Worm (Caenorhabditis elegans): ENCODE data around the gene eng-1.
A peak's percentile ranks its signal among the peaks of the same experiment; 100 is the strongest.

The eng-1 gene

ce11 chrIII:5855637-5856179, 12.6 kb downstream of the eng-1 start, which contains the start of the genes cct-6 and alh-9:
cct-6 (minus strand) TSS chrIII:5855687.
alh-9 (plus strand) TSS chrIII:5856018.
- TF ChIP-seq ceh-6 (GFP tag; optimal IDR thresholded peaks at IDR 0.05) (no peak), tbx-2 (tag; optimal IDR thresholded peaks at IDR 0.05) (peak; percentile 19), pax-1 (tag; optimal IDR thresholded peaks at IDR 0.05) (peak; percentile 82), unc-86 (tag; optimal IDR thresholded peaks at IDR 0.05) (peak; percentile 26), ceh-18 (tag; optimal IDR thresholded peaks at IDR 0.05) (peak; percentile 39), nfya-1 (tag; optimal IDR thresholded peaks at IDR 0.05) (peak; percentile 76), dve-1 (tag; optimal IDR thresholded peaks at IDR 0.05) (peak; percentile 64), ceh-34 (tag; optimal IDR thresholded peaks at IDR 0.05) (peak; percentile 7), unc-42 (tag; optimal IDR thresholded peaks at IDR 0.05) (peak; percentile 73), hlh-13 (GFP tag; optimal IDR thresholded peaks at IDR 0.05) (no peak), pha-2 (tag; optimal IDR thresholded peaks at IDR 0.05) (peak; percentile 30), unc-55 (GFP tag; optimal IDR thresholded peaks at IDR 0.05) (peak; percentile 56), ceh-31 (tag; optimal IDR thresholded peaks at IDR 0.05) (peak; percentile 59), T23F11.4 (GFP tag; optimal IDR thresholded peaks at IDR 0.05) (no peak), ceh-22 (tag; optimal IDR thresholded peaks at IDR 0.05) (no peak), ceh-2 (tag; optimal IDR thresholded peaks at IDR 0.05) (no peak), ets-4 (tag; optimal IDR thresholded peaks at IDR 0.05) (peak; percentile 60)

ce11 chrIII:5853240-5853639, 15.1 kb downstream of the eng-1 start, which contains the start of gene ddx-23:
ddx-23 (minus strand) TSS chrIII:5853269.
- TF ChIP-seq ceh-31 (tag; optimal IDR thresholded peaks at IDR 0.05) (peak; percentile 70), unc-42 (tag; optimal IDR thresholded peaks at IDR 0.05) (peak; percentile 34), ceh-34 (tag; optimal IDR thresholded peaks at IDR 0.05) (no peak), ceh-14 (tag; optimal IDR thresholded peaks at IDR 0.05) (peak; percentile 9), tbx-2 (tag; optimal IDR thresholded peaks at IDR 0.05) (peak; percentile 14), ets-4 (tag; optimal IDR thresholded peaks at IDR 0.05) (peak; percentile 93), elt-2 (tag; optimal IDR thresholded peaks at IDR 0.05) (peak; percentile 11), fax-1 (tag; optimal IDR thresholded peaks at IDR 0.05) (peak; percentile 7), ttx-3 (tag; optimal IDR thresholded peaks at IDR 0.05) (no peak), sdc-2 (tag; optimal IDR thresholded peaks at IDR 0.05) (no peak), hlh-8 (tag; optimal IDR thresholded peaks at IDR 0.05) (peak; percentile 7)

- TF ChIP-seq unc-42 (tag; optimal IDR thresholded peaks at IDR 0.05), result peak; percentile 38
- TF ChIP-seq ztf-16 (tag; optimal IDR thresholded peaks at IDR 0.05), result no peak
- peak; percentile 0 for TF ChIP-seq ceh-18 (tag; optimal IDR thresholded peaks at IDR 0.05)
These were observed 21.9 kb downstream of the eng-1 start for ce11 chrIII:5846412-5846811.

- TF ChIP-seq hlh-8 (tag; optimal IDR thresholded peaks at IDR 0.05) (no peak), ceh-18 (tag; optimal IDR thresholded peaks at IDR 0.05) (peak; percentile 20), unc-42 (tag; optimal IDR thresholded peaks at IDR 0.05) (peak; percentile 83), ceh-14 (tag; optimal IDR thresholded peaks at IDR 0.05) (peak; percentile 4), ceh-31 (tag; optimal IDR thresholded peaks at IDR 0.05) (peak; percentile 58), unc-55 (GFP tag; optimal IDR thresholded peaks at IDR 0.05) (peak; percentile 21), pqm-1 (tag; optimal IDR thresholded peaks at IDR 0.05) (no peak), elt-4 (tag; optimal IDR thresholded peaks at IDR 0.05) (no peak), tbx-2 (tag; optimal IDR thresholded peaks at IDR 0.05) (peak; percentile 29), nfya-1 (tag; optimal IDR thresholded peaks at IDR 0.05) (peak; percentile 38)
These were observed 22.8 kb downstream of the eng-1 start for ce11 chrIII:5845483-5845882.

- TF ChIP-seq ref-2 (tag; optimal IDR thresholded peaks at IDR 0.05) (peak; percentile 11), ceh-14 (tag; optimal IDR thresholded peaks at IDR 0.05) (no peak), ceh-24 (tag; optimal IDR thresholded peaks at IDR 0.05) (no peak), ceh-30 (tag; optimal IDR thresholded peaks at IDR 0.05) (no peak), ets-4 (tag; optimal IDR thresholded peaks at IDR 0.05) (peak; percentile 56), mec-3 (tag; optimal IDR thresholded peaks at IDR 0.05; ENCODE audit: borderline replicate concordance) (no peak), tbx-2 (tag; optimal IDR thresholded peaks at IDR 0.05) (peak; percentile 16), unc-55 (GFP tag; optimal IDR thresholded peaks at IDR 0.05) (no peak), fax-1 (tag; optimal IDR thresholded peaks at IDR 0.05) (no peak), ceh-18 (tag; optimal IDR thresholded peaks at IDR 0.05) (peak; percentile 17)
These were observed 24.6 kb downstream of the eng-1 start for ce11 chrIII:5843662-5844061.

Data from whole organism, late embryonic.